Fruit fly (Drosophila melanogaster) whole organism, prepupa: ENCODE data around the gene CG5608.

ENCODE experiments used
- Blimp-1 ChIP-seq: fragments of 200-800 bp; sonication (Bioruptor generic); optimal IDR thresholded peaks from 3 replicates; lab custom pipeline; 2017; ENCODE audit warnings: missing biosample characterization, missing genetic modification characterization, mild to moderate bottlenecking, moderate library complexity, missing genetic modification reagents
- CG10631 ChIP-seq: fragments of 200-800 bp; sonication (Bioruptor generic); optimal IDR thresholded peaks from 2 replicates; lab custom pipeline; 2016; ENCODE audit warnings: missing biosample characterization, missing genetic modification characterization
- CG10669 ChIP-seq: fragments of 200-800 bp; sonication (Bioruptor generic); optimal IDR thresholded peaks from 3 replicates; lab custom pipeline; 2018; ENCODE audit warnings: missing biosample characterization, mild to moderate bottlenecking, missing genetic modification characterization, moderate library complexity
- CG11294 ChIP-seq: fragments of 200-800 bp; sonication (Bioruptor generic); IDR thresholded peaks from 2 replicates; pipeline ENCODE4 v1.3.6; 2022; ENCODE audit warnings: missing biosample characterization, missing genetic modification characterization
- CG1621 ChIP-seq: fragments of 200-800 bp; sonication (Bioruptor generic); optimal IDR thresholded peaks from 3 replicates; lab custom pipeline; 2018; ENCODE audit warnings: missing biosample characterization, mild to moderate bottlenecking, missing genetic modification characterization
- CG3032 ChIP-seq: fragments of 200-800 bp; optimal IDR thresholded peaks from 2 replicates; lab custom pipeline; 2019; ENCODE audit warnings: missing biosample characterization, mild to moderate bottlenecking, missing genetic modification characterization, moderate library complexity
- CG31627 ChIP-seq: fragments of 200-800 bp; sonication (Bioruptor generic); optimal IDR thresholded peaks from 3 replicates; lab custom pipeline; 2016; ENCODE audit warnings: missing biosample characterization, missing genetic modification characterization
- CG3919 ChIP-seq: fragments of 200-800 bp; sonication (Bioruptor generic); optimal IDR thresholded peaks from 3 replicates; lab custom pipeline; 2016; ENCODE audit warnings: missing biosample characterization, missing genetic modification characterization
- CG4318 ChIP-seq: fragments of 200-800 bp; sonication (Bioruptor generic); optimal IDR thresholded peaks from 3 replicates; lab custom pipeline; 2017; ENCODE audit warnings: missing biosample characterization, mild to moderate bottlenecking, missing genetic modification characterization
- CG6163 ChIP-seq: fragments of 200-800 bp; sonication (Bioruptor generic); IDR thresholded peaks from 3 replicates; pipeline ENCODE4 v1.3.6; 2022; ENCODE audit warnings: missing biosample characterization, missing genetic modification characterization
- CG6276 ChIP-seq: fragments of 200-800 bp; sonication (Bioruptor generic); optimal IDR thresholded peaks from 2 replicates; lab custom pipeline; 2017; ENCODE audit warnings: missing biosample characterization, mild to moderate bottlenecking, missing genetic modification characterization
- CG6854 ChIP-seq: fragments of 200-800 bp; sonication (Bioruptor generic); optimal IDR thresholded peaks from 2 replicates; lab custom pipeline; 2017; ENCODE audit warnings: missing biosample characterization, mild to moderate bottlenecking, missing genetic modification characterization
- CG8319 ChIP-seq: fragments of 200-800 bp; sonication (Bioruptor generic); optimal IDR thresholded peaks from 3 replicates; lab custom pipeline; 2016; ENCODE audit warnings: missing biosample characterization, missing genetic modification characterization
- CG9139 ChIP-seq: fragments of 200-800 bp; sonication (Bioruptor generic); optimal IDR thresholded peaks from 3 replicates; lab custom pipeline; 2017; ENCODE audit warnings: missing biosample characterization, mild to moderate bottlenecking, missing genetic modification characterization
- Eip75B ChIP-seq: fragments of 200-800 bp; sonication (Bioruptor generic); optimal IDR thresholded peaks from 3 replicates; lab custom pipeline; 2016; ENCODE audit warnings: missing biosample characterization, missing genetic modification characterization
- Eip78C ChIP-seq: fragments of 200-800 bp; sonication (Bioruptor generic); peaks from one replicate; lab custom pipeline; 2016; ENCODE audit warnings: missing biosample characterization, missing genetic modification characterization
- Eip93F ChIP-seq: fragments of 200-800 bp; sonication (Bioruptor generic); optimal IDR thresholded peaks from 2 replicates; lab custom pipeline; 2016; ENCODE audit warnings: missing biosample characterization, mild to moderate bottlenecking, missing genetic modification characterization
- Hr39 ChIP-seq: fragments of 200-800 bp; sonication (Bioruptor generic); optimal IDR thresholded peaks from 2 replicates; lab custom pipeline; 2016; ENCODE audit warnings: missing biosample characterization, missing genetic modification characterization
- Hr4 ChIP-seq: fragments of 200-800 bp; sonication (Bioruptor generic); optimal IDR thresholded peaks from 3 replicates; lab custom pipeline; 2016; ENCODE audit warnings: missing biosample characterization, missing genetic modification characterization
- Lpt ChIP-seq: fragments of 200-800 bp; sonication (Bioruptor generic); optimal IDR thresholded peaks from 3 replicates; lab custom pipeline; 2016; ENCODE audit warnings: missing biosample characterization, missing genetic modification characterization
- Met ChIP-seq: fragments of 200-800 bp; sonication (Bioruptor generic); optimal IDR thresholded peaks from 3 replicates; lab custom pipeline; 2016; ENCODE audit warnings: missing biosample characterization, missing genetic modification characterization
- Sox14 ChIP-seq: fragments of 200-800 bp; sonication (Bioruptor generic); optimal IDR thresholded peaks from 3 replicates; lab custom pipeline; 2016; ENCODE audit warnings: missing biosample characterization, missing genetic modification characterization
- Sox15 ChIP-seq: fragments of 200-800 bp; sonication (Bioruptor generic); optimal IDR thresholded peaks from 3 replicates; lab custom pipeline; 2016; ENCODE audit warnings: missing biosample characterization, missing genetic modification characterization
- dac ChIP-seq: fragments of 200-800 bp; sonication (Bioruptor generic); optimal IDR thresholded peaks from 2 replicates; lab custom pipeline; 2017; ENCODE audit warnings: missing biosample characterization, mild to moderate bottlenecking, missing genetic modification characterization
- dsx ChIP-seq: fragments of 200-800 bp; optimal IDR thresholded peaks from 3 replicates; lab custom pipeline; 2019; ENCODE audit warnings: missing biosample characterization, mild to moderate bottlenecking, missing genetic modification characterization, moderate library complexity; ENCODE audit not compliant: poor library complexity, severe bottlenecking
- eg ChIP-seq: fragments of 200-800 bp; sonication (Bioruptor generic); IDR thresholded peaks from 3 replicates; pipeline ENCODE4 v1.3.6; 2022; ENCODE audit warnings: missing biosample characterization, missing genetic modification characterization
- esn ChIP-seq: fragments of 200-800 bp; sonication (Bioruptor generic); optimal IDR thresholded peaks from 2 replicates; lab custom pipeline; 2016; ENCODE audit warnings: missing biosample characterization, mild to moderate bottlenecking, missing genetic modification characterization, moderate library complexity
- fd59A ChIP-seq: fragments of 200-800 bp; sonication (Bioruptor generic); optimal IDR thresholded peaks from 2 replicates; lab custom pipeline; 2017; ENCODE audit warnings: missing biosample characterization, mild to moderate bottlenecking, missing genetic modification characterization, missing genetic modification reagents
- fkh ChIP-seq: fragments of 200-800 bp; sonication (Bioruptor generic); optimal IDR thresholded peaks from 3 replicates; lab custom pipeline; 2017; ENCODE audit warnings: missing biosample characterization, mild to moderate bottlenecking, missing genetic modification characterization, moderate library complexity
- lz ChIP-seq: fragments of 200-800 bp; sonication (Bioruptor generic); optimal IDR thresholded peaks from 3 replicates; lab custom pipeline; 2016; ENCODE audit warnings: missing biosample characterization, missing genetic modification characterization
- net ChIP-seq: fragments of 200-800 bp; sonication (Bioruptor generic); optimal IDR thresholded peaks from 3 replicates; lab custom pipeline; 2016; ENCODE audit warnings: missing biosample characterization, missing genetic modification characterization
- pdm3 ChIP-seq: fragments of 200-800 bp; sonication (Bioruptor generic); optimal IDR thresholded peaks from 3 replicates; lab custom pipeline; 2016; ENCODE audit warnings: missing biosample characterization, missing genetic modification characterization
- salr ChIP-seq, 2 experiments: fragments of 200-800 bp; sonication (Bioruptor generic); optimal IDR thresholded peaks; 3 replicates each; lab custom pipeline; 2016 to 2018; ENCODE audit warnings: missing biosample characterization in 2 of 2, missing genetic modification characterization in 2 of 2, mild to moderate bottlenecking in 1 of 2
- ss ChIP-seq, 2 experiments: fragments of 200-800 bp; sonication (Bioruptor generic); optimal IDR thresholded peaks; 2 replicates in 1 of 2; 3 replicates in 1 of 2; lab custom pipeline; 2017 to 2018; ENCODE audit warnings: mild to moderate bottlenecking in 2 of 2, missing biosample characterization in 2 of 2, missing genetic modification characterization in 2 of 2, moderate library complexity in 1 of 2
- svp ChIP-seq: fragments of 200-800 bp; sonication (Bioruptor generic); peaks from one replicate; lab custom pipeline; 2016; ENCODE audit warnings: missing biosample characterization, missing genetic modification characterization
- topi ChIP-seq: fragments of 200-800 bp; sonication (Bioruptor generic); optimal IDR thresholded peaks from 3 replicates; lab custom pipeline; 2016; ENCODE audit warnings: missing biosample characterization, missing genetic modification characterization

Gene CG5608

DNA sequence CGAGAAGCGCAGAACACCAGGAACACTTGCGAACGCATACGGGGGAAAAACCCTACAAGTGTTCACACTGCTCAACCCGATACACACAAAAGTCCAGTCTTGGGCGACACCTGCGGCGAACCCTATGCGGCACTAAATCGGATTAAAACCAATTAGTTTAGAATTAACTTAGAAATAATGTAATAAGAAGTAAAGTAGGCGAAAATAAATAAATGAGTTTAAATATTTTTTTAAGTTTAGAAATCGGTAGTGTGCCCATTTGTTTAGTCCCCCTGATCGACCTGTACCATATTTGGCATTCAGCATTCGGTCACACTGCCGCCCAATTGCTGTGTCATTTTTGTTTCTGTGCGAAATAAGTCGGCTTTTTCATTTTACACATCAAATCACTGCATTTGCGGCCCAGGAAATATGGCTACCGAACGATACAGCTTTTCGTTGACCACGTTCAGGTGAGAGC lies 34.0 kb downstream of the CG5608 start, which contains the start of gene Prosalpha2 (continued):
- TF ChIP-seq CG10631 (GFP tag; lab: Kevin White, UChicago) (no peak), Hr4 (GFP tag; lab: Kevin White, UChicago) (no peak), pdm3 (GFP tag; lab: Kevin White, UChicago) (no peak), eg (GFP tag; lab: Robert Waterston, UW) (no peak; the same call in 2 of the 3 replicates), dsx (peak; percentile 18), salr (GFP tag; optimal IDR thresholded peaks at IDR 0.05; lab: Kevin White, UChicago) (no peak), fkh (GFP tag; lab: Kevin White, UChicago) (no peak), CG6276 (GFP tag; lab: Kevin White, UChicago) (no peak), CG3919 (GFP tag; lab: Kevin White, UChicago) (no peak), dac (GFP tag; lab: Kevin White, UChicago) (no peak), Hr39 (no peak), Eip93F (GFP tag; lab: Kevin White, UChicago) (no peak), CG6854 (GFP tag; lab: Kevin White, UChicago) (no peak), esn (GFP tag; lab: Kevin White, UChicago) (peak; percentile 22), CG10669 (GFP tag; lab: Kevin White, UChicago) (no peak), fd59A (GFP tag; lab: Kevin White, UChicago) (no peak), CG9139 (no peak), Eip75B (GFP tag; lab: Kevin White, UChicago) (no peak), CG11294 (GFP tag; lab: Robert Waterston, UW) (no peak), Blimp-1 (GFP tag; lab: Kevin White, UChicago) (no peak), net (no peak), Lpt (no peak), ss (GFP tag; optimal IDR thresholded peaks at IDR 0.05; lab: Kevin White, UChicago) (no peak), CG8319 (GFP tag; lab: Kevin White, UChicago) (no peak), lz (GFP tag; lab: Kevin White, UChicago) (peak; percentile 22), CG6163 (peak; percentile 40; the same call in 1 of the 3 replicates), Sox15 (no peak), svp (GFP tag; lab: Kevin White, UChicago) (no peak), topi (GFP tag; lab: Kevin White, UChicago) (peak; percentile 29), Eip78C (GFP tag; lab: Kevin White, UChicago) (peak; percentile 77)

DNA sequence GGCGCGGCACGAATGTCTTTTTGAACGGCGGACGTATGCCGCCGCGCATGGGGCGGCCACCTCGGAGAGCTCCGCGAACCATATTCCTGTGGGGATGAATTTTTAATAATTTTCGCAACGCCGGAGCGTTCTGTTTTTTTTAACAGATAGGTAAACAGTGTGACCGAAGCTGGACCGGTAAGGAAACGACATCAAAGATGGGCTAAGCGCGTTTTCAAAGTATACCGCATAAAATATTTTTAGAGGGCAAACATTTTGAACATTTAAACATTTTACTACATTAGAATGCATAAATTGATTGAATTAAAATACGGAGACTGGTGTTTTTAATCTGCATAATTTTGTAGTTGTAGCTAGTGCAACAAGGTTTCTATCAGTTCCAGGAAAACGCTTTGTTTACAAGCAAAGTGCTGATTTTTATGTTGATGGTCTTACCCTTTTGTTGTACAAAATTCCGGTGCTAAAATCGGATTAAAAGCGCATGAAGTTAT lies 35.9 kb downstream of the CG5608 start, which contains the start of the genes CG5641 and CG5245:
Gene CG5641 (minus strand): TSS at position 163 of the 491 bp plus-strand sequence.
Gene CG5245 (plus strand): TSS at position 441 of the 491 bp plus-strand sequence.
- TF ChIP-seq net, result no peak
- TF ChIP-seq Sox14 (GFP tag; lab: Kevin White, UChicago), result peak; percentile 17
- TF ChIP-seq, all 60 proteins: peak for 1

DNA sequence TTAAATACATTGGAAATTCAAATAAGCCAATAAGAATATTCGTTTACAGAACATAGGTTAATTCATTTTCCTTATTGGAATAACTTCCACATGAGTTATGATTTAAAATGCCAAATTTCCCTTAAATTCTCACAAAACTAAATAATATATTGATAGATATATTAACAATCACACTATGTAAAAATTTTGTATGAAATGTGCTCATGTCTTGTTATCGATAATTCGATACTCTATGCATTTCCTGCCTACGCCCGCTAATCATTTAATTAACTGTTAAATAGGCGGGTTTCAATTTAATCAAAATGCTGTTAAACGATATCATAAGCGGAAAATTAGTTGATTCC lies 38.8 kb downstream of the CG5608 start, which contains the start of gene NANS:
Gene NANS (plus strand): TSS at position 269 of the 344 bp plus-strand sequence.
- peak; percentile 17 for TF ChIP-seq CG6854 (GFP tag; lab: Kevin White, UChicago)
- TF ChIP-seq net, result no peak
- TF ChIP-seq, all 60 proteins: peak for 1

DNA sequence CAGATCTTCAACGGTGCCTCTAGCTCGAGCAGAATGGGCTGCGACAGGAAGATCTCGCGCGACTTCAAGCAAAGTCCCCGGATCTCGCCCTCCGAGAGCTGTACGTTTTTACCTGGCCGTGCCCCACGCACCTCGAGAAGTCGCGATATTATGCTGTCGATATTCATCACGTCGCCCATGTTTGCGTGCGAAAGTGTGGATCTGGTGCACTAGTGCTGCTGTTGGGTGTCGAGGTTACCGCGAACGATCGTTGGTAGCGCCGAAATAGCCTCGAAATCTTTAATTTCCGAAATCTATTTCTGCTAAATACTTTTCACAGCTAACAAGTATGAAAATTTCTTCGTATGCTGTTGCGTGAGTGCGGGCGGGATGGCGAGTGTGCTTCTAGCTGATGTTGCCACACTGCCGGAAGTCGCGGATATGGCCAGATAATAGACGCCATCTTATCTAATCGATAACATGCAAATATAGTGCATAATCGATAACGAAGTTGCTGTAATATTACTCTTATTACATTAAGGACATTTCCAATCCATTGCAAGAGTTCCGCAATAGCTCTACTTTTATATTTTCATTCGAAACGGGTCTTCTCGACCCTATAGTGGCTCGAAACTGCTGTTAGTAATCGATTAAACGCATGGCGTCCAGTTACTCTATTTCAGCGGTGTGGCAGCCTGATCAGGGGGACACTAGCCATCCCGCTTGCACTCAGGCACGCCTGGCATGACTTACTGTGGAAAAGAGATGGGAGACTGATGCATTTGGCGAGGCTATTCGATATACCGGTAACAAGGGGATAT lies 39.4 kb downstream of the CG5608 start, which contains the start of gene Pp1-87B:
Gene Pp1-87B (minus strand): TSS at position 408 of the 800 bp plus-strand sequence.
- TF ChIP-seq Eip93F (GFP tag; lab: Kevin White, UChicago) (no peak), CG11294 (GFP tag; lab: Robert Waterston, UW) (no peak), svp (GFP tag; lab: Kevin White, UChicago) (no peak), CG4318 (GFP tag; lab: Kevin White, UChicago) (no peak), CG8319 (GFP tag; lab: Kevin White, UChicago) (no peak), Eip78C (GFP tag; lab: Kevin White, UChicago) (peak; percentile 69), CG1621 (tag; lab: Kevin White, UChicago) (peak; percentile 20), esn (GFP tag; lab: Kevin White, UChicago) (peak; percentile 17), Met (GFP tag; lab: Kevin White, UChicago) (no peak), CG3032 (peak; percentile 5), CG31627 (GFP tag; lab: Kevin White, UChicago) (peak; percentile 29), fkh (GFP tag; lab: Kevin White, UChicago) (no peak)
